Worm (Caenorhabditis elegans): ENCODE data around the gene acbp-5.

acbp-5 gene

DNA sequence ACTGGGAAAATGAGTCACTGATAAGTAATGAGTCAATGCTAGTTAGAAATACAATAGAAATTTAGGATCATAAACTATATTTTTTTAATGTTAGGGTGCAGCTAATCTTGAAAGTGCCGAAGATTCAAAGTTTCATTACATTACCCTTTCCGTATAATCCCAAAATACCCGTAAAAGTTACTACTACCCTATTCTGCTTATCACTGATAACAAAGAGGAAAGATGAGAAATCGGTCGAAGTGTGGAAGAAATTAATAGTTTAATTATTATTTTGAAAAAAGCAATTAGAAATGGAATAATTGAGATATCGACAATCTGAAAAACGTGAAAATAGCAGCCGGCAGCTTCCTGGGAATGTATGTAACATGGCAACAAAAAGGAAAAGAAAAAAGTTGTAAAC is 34.6 kb downstream of the acbp-5 start:
- no peak for TF ChIP-seq ceh-28 (tag; optimal IDR thresholded peaks at IDR 0.05)
- no peak for TF ChIP-seq madf-9 (GFP tag; conservative IDR thresholded peaks at IDR 0.05)
- TF ChIP-seq jun-1 (tag; optimal IDR thresholded peaks at IDR 0.05), result no peak
- TF ChIP-seq set-16 (GFP tag; IDR thresholded peaks at IDR 0.05), result no peak
- TF ChIP-seq dve-1 (tag; optimal IDR thresholded peaks at IDR 0.05; ENCODE audit: insufficient read depth), result peak; percentile 23
- no peak for TF ChIP-seq mxl-2 (GFP tag; conservative IDR thresholded peaks at IDR 0.05)
- no peak for TF ChIP-seq nhr-237 (tag; optimal IDR thresholded peaks at IDR 0.05)
- no peak for TF ChIP-seq dmd-9 (GFP tag; IDR thresholded peaks at IDR 0.05)
- TF ChIP-seq egl-43 (GFP tag; IDR thresholded peaks at IDR 0.05), result no peak
- no peak for TF ChIP-seq mes-2 (tag; optimal IDR thresholded peaks at IDR 0.05; ENCODE audit: poor library complexity, severe bottlenecking)
- TF ChIP-seq spr-3 (GFP tag; optimal IDR thresholded peaks at IDR 0.05), result no peak
- TF ChIP-seq ZK337.2 (GFP tag; IDR thresholded peaks at IDR 0.05), result no peak
- TF ChIP-seq zfp-2 (tag; optimal IDR thresholded peaks at IDR 0.05), result no peak
- TF ChIP-seq ctbp-1 (GFP tag; IDR thresholded peaks at IDR 0.05), result no peak
- TF ChIP-seq daf-16 (GFP tag; optimal IDR thresholded peaks at IDR 0.05), result no peak
- TF ChIP-seq daf-16 (tag; optimal IDR thresholded peaks at IDR 0.05), result peak; percentile 37
- TF ChIP-seq spr-1 (tag; optimal IDR thresholded peaks at IDR 0.05), result no peak
- no peak for TF ChIP-seq lin-1 (GFP tag; IDR thresholded peaks at IDR 0.05)
- peak; percentile 28 for TF ChIP-seq pqm-1 (tag; optimal IDR thresholded peaks at IDR 0.05)
- no peak for TF ChIP-seq ceh-62 (tag; optimal IDR thresholded peaks at IDR 0.05)
- TF ChIP-seq php-3 (GFP tag; IDR thresholded peaks at IDR 0.05), result no peak
- TF ChIP-seq tag-97 (GFP tag; IDR thresholded peaks at IDR 0.05), result no peak
- no peak for TF ChIP-seq ces-1 (GFP tag; optimal IDR thresholded peaks at IDR 0.05)
- TF ChIP-seq unc-62 (GFP tag; optimal IDR thresholded peaks at IDR 0.05 in 1 of 2), result no peak
- no peak for TF ChIP-seq unc-62 (tag; optimal IDR thresholded peaks at IDR 0.05)
- TF ChIP-seq snpc-4 (tag; optimal IDR thresholded peaks at IDR 0.05), result no peak

DNA sequence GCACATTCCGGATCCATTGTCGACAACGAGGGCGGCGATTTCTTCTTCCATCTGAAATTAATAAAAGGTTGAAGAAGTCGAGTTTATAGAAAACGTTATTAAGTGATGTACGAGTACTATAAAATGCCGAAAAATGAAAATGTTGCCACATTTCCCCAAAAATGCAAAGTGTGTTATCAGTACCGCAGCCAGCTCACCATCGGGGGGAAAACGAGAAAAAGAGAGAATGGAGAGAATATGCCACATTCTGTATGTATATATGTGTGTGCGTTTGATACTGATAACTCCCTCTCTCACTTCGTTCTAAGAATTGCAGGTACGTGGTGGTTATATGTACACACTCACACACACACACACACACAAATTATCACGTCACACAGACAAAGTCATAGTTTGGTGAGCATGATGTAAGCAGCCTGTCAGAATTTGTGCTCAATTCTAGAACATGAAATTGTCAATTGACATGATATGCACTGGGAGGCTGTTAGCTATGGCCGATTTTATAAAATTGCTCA is 35.4 kb downstream of the acbp-5 start, which contains the start of gene act-5:
Gene act-5 (minus strand): TSS at position 51 of the 515 bp plus-strand sequence.
- TF ChIP-seq lin-15B (tag; optimal IDR thresholded peaks at IDR 0.05), result no peak
- no peak for TF ChIP-seq ceh-44 (GFP tag; IDR thresholded peaks at IDR 0.05)
- peak; percentile 74 for TF ChIP-seq nhr-102 (tag; optimal IDR thresholded peaks at IDR 0.05)
- peak in 1 of 2 experiments; percentile 26 for TF ChIP-seq hif-1 (tag; optimal IDR thresholded peaks at IDR 0.05)
- TF ChIP-seq ztf-7 (tag; optimal IDR thresholded peaks at IDR 0.05), result no peak
- TF ChIP-seq nhr-25 (tag; optimal IDR thresholded peaks at IDR 0.05; ENCODE audit: borderline replicate concordance, insufficient read depth), result no peak
- TF ChIP-seq nhr-48 (tag; optimal IDR thresholded peaks at IDR 0.05), result peak; percentile 69
- no peak for TF ChIP-seq fkh-10 (GFP tag; optimal IDR thresholded peaks at IDR 0.05)
- no peak for TF ChIP-seq nhr-42 (GFP tag; IDR thresholded peaks at IDR 0.05)
- TF ChIP-seq lin-1 (GFP tag; IDR thresholded peaks at IDR 0.05), result 0 out of 2 replicates have a peak, but pooled peaks have one; percentile 39
- TF ChIP-seq dmd-8 (GFP tag; IDR thresholded peaks at IDR 0.05), result no peak
- peak; percentile 23 for TF ChIP-seq mep-1 (tag; optimal IDR thresholded peaks at IDR 0.05)
- peak in 1 of 2 experiments; percentile 15 for TF ChIP-seq daf-16 (GFP tag; optimal IDR thresholded peaks at IDR 0.05)
- TF ChIP-seq daf-16 (tag; optimal IDR thresholded peaks at IDR 0.05), result peak; percentile 90
- no peak for TF ChIP-seq lin-39 (tag; optimal IDR thresholded peaks at IDR 0.05)
- no peak for TF ChIP-seq R02D3.7 (tag; optimal IDR thresholded peaks at IDR 0.05)
- no peak for TF ChIP-seq hmg-1.1 (GFP tag; IDR thresholded peaks at IDR 0.05)
- no peak for TF ChIP-seq mdl-1 (tag; optimal IDR thresholded peaks at IDR 0.05)
- TF ChIP-seq mxl-2 (GFP tag; conservative IDR thresholded peaks at IDR 0.05), result no peak
- TF ChIP-seq D1046.2 (GFP tag; IDR thresholded peaks at IDR 0.05), result no peak
- no peak for TF ChIP-seq lim-7 (GFP tag; IDR thresholded peaks at IDR 0.05)
- TF ChIP-seq nhr-28 (tag; optimal IDR thresholded peaks at IDR 0.05), result peak; percentile 91
- peak; percentile 94 for TF ChIP-seq aha-1 (tag)
- no peak for TF ChIP-seq Y5F2A.4 (GFP tag; optimal IDR thresholded peaks at IDR 0.05)
- no peak for TF ChIP-seq fos-1 (tag; optimal IDR thresholded peaks at IDR 0.05)
- peak; percentile 53 for TF ChIP-seq hlh-30 (tag; optimal IDR thresholded peaks at IDR 0.05; ENCODE audit: insufficient read depth)
- no peak for TF ChIP-seq T20F7.1 (GFP tag; optimal IDR thresholded peaks at IDR 0.05)
- no peak for TF ChIP-seq nhr-11 (tag; optimal IDR thresholded peaks at IDR 0.05)
- TF ChIP-seq T26A8.4 (GFP tag; IDR thresholded peaks at IDR 0.05), result no peak
- no peak for TF ChIP-seq nhr-111 (GFP tag; optimal IDR thresholded peaks at IDR 0.05)
